Fruit fly (Drosophila melanogaster): ENCODE data around the gene CG15530.

The CG15530 gene

dm6 chr3R:30177494-30177893 lies at the start of gene CG15530, which contains the start of gene CG1983:
CG15530 (plus strand) TSS chr3R:30177877.
CG1983 (minus strand) TSS chr3R:30177700.
- TF ChIP-seq CG8478 (optimal IDR thresholded peaks at IDR 0.05) (no peak), CTCF (optimal IDR thresholded peaks at IDR 0.05) (no peak)

dm6 chr3R:30129019-30129418 lies 48.7 kb upstream of the CG15530 start, which contains the start of gene Ppi1:
Ppi1 (minus strand) TSS chr3R:30129119.
- TF ChIP-seq CTCF (optimal IDR thresholded peaks at IDR 0.05) = no peak
- TF ChIP-seq CG8478 (optimal IDR thresholded peaks at IDR 0.05) = no peak

- TF ChIP-seq CTCF (optimal IDR thresholded peaks at IDR 0.05) (no peak), CG8478 (optimal IDR thresholded peaks at IDR 0.05) (no peak)
These were observed 45.4 kb upstream of the CG15530 start, which contains the start of gene CG31029 for dm6 chr3R:30132295-30132694. CG31029 (minus strand) TSS chr3R:30132395.

- TF ChIP-seq CTCF (optimal IDR thresholded peaks at IDR 0.05) (no peak), CG8478 (optimal IDR thresholded peaks at IDR 0.05) (no peak)
These were observed 43.3 kb upstream of the CG15530 start, which contains the start of gene Tpi for dm6 chr3R:30134063-30135047. Tpi (minus strand) TSS chr3R:30134599.

DNA sequence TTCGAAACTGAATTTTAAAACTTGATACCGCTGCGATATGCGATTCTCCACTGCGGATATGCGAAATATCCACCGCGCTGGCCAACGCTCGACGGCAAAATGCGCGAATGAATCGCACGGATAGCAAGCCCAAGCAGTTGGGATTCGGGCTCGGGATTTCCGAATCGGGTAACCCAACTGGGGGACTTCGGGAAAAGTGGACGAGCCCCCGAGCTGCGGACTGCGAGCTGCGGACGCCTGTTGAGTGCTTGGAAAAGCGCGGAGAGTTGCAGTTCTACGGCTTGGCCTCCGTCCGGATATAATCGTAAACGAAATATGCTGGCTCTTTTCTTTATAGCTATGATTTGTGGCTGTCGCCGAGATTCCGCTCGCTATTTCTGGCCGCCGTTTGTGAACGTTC lies 28.2 kb upstream of the CG15530 start, which contains the start of gene AdoR:
Gene AdoR (minus strand): TSS at position 101 of the 400 bp plus-strand sequence.
- TF ChIP-seq CG8478 (optimal IDR thresholded peaks at IDR 0.05) (no peak), CTCF (optimal IDR thresholded peaks at IDR 0.05) (no peak)

DNA sequence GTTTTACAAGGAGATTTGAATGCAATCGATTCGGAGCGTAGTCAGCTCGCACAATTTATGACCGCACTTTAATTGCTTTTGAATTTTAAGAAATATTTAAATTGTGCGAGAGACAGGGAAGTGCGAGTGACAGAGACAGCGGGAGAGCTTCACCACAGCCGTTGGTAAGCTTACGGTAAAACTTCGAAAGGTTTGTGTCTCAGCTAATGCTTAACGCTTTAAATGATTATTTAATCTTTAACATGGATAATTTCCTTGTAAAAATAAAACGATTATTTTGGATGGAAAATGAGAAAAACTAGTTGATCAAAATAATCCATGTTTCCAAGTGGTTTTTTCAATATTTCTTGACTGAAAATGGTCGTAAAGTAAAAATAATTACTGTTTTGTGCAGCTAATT lies 27.1 kb upstream of the CG15530 start:
- no peak for TF ChIP-seq CG8478 (optimal IDR thresholded peaks at IDR 0.05)

dm6 chr3R:30151300-30152109 lies 26.2 kb upstream of the CG15530 start, which contains the start of gene CG15529:
CG15529 (plus strand) TSS chr3R:30152059.
- TF ChIP-seq CTCF (optimal IDR thresholded peaks at IDR 0.05) (no peak), CG8478 (optimal IDR thresholded peaks at IDR 0.05) (no peak)

- TF ChIP-seq CG8478 (optimal IDR thresholded peaks at IDR 0.05) (no peak), CTCF (optimal IDR thresholded peaks at IDR 0.05) (peak in 1 of 2 experiments; percentile 56)
These were observed 23.8 kb upstream of the CG15530 start for dm6 chr3R:30153864-30154263.

- TF ChIP-seq CTCF (optimal IDR thresholded peaks at IDR 0.05) = no peak
- no peak for TF ChIP-seq CG8478 (optimal IDR thresholded peaks at IDR 0.05)
These were observed 17.2 kb upstream of the CG15530 start, which contains the start of gene CG11498 for dm6 chr3R:30160312-30160942. CG11498 (minus strand) TSS chr3R:30160473.

DNA sequence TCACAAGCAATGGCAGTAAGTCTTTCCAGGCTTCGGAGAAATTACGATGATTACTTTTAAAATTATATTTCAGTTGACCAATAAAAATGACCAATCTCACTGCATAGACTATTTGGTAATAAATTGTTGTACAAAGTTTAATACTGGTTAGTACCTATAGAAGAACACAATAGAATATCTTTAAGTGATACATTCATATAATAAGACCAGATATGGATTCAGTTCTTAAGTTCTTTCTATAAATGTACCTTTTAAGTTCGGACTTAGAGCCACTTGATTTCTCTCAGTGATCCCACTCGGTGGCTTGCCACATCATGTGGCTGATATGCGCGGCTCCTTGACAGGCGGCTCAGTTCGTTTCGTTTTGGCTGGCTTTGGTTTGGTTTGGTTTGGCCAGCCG lies 14.4 kb upstream of the CG15530 start:
- TF ChIP-seq CG8478 (optimal IDR thresholded peaks at IDR 0.05) = no peak
- no peak for TF ChIP-seq CTCF (optimal IDR thresholded peaks at IDR 0.05)

- TF ChIP-seq CG8478 (optimal IDR thresholded peaks at IDR 0.05) (no peak), CTCF (optimal IDR thresholded peaks at IDR 0.05) (no peak)
These were observed 13.5 kb upstream of the CG15530 start for dm6 chr3R:30164162-30164561.

dm6 chr3R:30166159-30166784 lies 11.4 kb upstream of the CG15530 start, which contains the start of gene VhaAC45RP:
VhaAC45RP (minus strand) TSS chr3R:30166419.
- TF ChIP-seq CTCF (optimal IDR thresholded peaks at IDR 0.05) = no peak
- no peak for TF ChIP-seq CG8478 (optimal IDR thresholded peaks at IDR 0.05)

dm6 chr3R:30170671-30171667 lies 6.7 kb upstream of the CG15530 start, which contains the start of gene Rsod:
Rsod (minus strand) TSS chr3R:30171207.
- TF ChIP-seq CTCF (optimal IDR thresholded peaks at IDR 0.05) = no peak
- TF ChIP-seq CG8478 (optimal IDR thresholded peaks at IDR 0.05) = no peak

All from S2 (cell line).